Worm (Caenorhabditis elegans) whole organism, young adult: ENCODE data around the gene ZC487.1.

ENCODE experiments used
- B0019.2 ChIP-seq: fragments of 200-800 bp; sonication (Bioruptor generic); conservative IDR thresholded peaks from 2 replicates; pipeline ENCODE4 v1.3.6; 2022; ENCODE audit warnings: missing genetic modification reagents, missing genetic modification characterization, missing compliant biosample characterization
- B0035.1 ChIP-seq: sonication (generic microtip); optimal IDR thresholded peaks from 2 replicates; lab custom pipeline; 2016; ENCODE audit warnings: missing genetic modification characterization, mild to moderate bottlenecking, missing compliant biosample characterization, missing genotype, missing genetic modification reagents
- F57A8.1 ChIP-seq: fragments of 200-800 bp; sonication (Bioruptor generic); optimal IDR thresholded peaks from 2 replicates; lab custom pipeline; 2018; ENCODE audit warnings: mild to moderate bottlenecking, missing genetic modification characterization, moderate library complexity, missing compliant biosample characterization
- Y67H2A.10 ChIP-seq: fragments of 200-800 bp; sonication (Bioruptor generic); conservative IDR thresholded peaks from 2 replicates; pipeline ENCODE4 v1.3.6; 2022; ENCODE audit warnings: missing genetic modification reagents, missing genetic modification characterization, missing compliant biosample characterization
- atf-7 ChIP-seq: sonication (generic microtip); optimal IDR thresholded peaks from 2 replicates; lab custom pipeline; 2017; ENCODE audit warnings: mild to moderate bottlenecking, missing genetic modification characterization, missing compliant biosample characterization
- attf-6 ChIP-seq: fragments of 200-800 bp; sonication (Bioruptor generic); IDR thresholded peaks from 2 replicates; pipeline ENCODE4 v1.3.6; 2022; ENCODE audit warnings: missing genetic modification reagents, missing genetic modification characterization, missing compliant biosample characterization
- bed-1 ChIP-seq: fragments of 200-800 bp; sonication (Bioruptor generic); IDR thresholded peaks from 2 replicates; pipeline ENCODE4 v1.3.6; 2022; ENCODE audit warnings: missing genetic modification reagents, missing genetic modification characterization, missing compliant biosample characterization
- bed-2 ChIP-seq: fragments of 200-800 bp; sonication (Bioruptor generic); IDR thresholded peaks from 2 replicates; pipeline ENCODE4 v1.3.6; 2022; ENCODE audit warnings: missing genetic modification reagents, missing genetic modification characterization, missing compliant biosample characterization
- ceh-40 ChIP-seq: fragments of 200-800 bp; sonication (Bioruptor generic); IDR thresholded peaks from 2 replicates; pipeline ENCODE4 v1.3.6; 2022; ENCODE audit warnings: missing genetic modification characterization, missing compliant biosample characterization
- ceh-58 ChIP-seq: fragments of 200-800 bp; sonication (Bioruptor generic); IDR thresholded peaks from 2 replicates; pipeline ENCODE4 v1.3.6; 2022; ENCODE audit warnings: missing genetic modification characterization, missing compliant biosample characterization
- ceh-91 ChIP-seq: fragments of 200-800 bp; sonication (Bioruptor generic); IDR thresholded peaks from 2 replicates; pipeline ENCODE4 v1.3.6; 2022; ENCODE audit warnings: missing genetic modification reagents, missing genetic modification characterization, missing compliant biosample characterization
- dox-1 ChIP-seq: fragments of 200-800 bp; sonication (Bioruptor generic); IDR thresholded peaks from 2 replicates; pipeline ENCODE4 v1.3.6; 2022; ENCODE audit warnings: missing genetic modification reagents, missing genetic modification characterization, missing compliant biosample characterization
- ets-4 ChIP-seq: fragments of 200-800 bp; sonication (Bioruptor generic); optimal IDR thresholded peaks from 2 replicates; lab custom pipeline; 2018; ENCODE audit warnings: mild to moderate bottlenecking, missing genetic modification characterization, missing compliant biosample characterization
- fkh-3 ChIP-seq: sonication (generic microtip); optimal IDR thresholded peaks from 2 replicates; lab custom pipeline; 2016; ENCODE audit warnings: mild to moderate bottlenecking, missing genetic modification characterization, missing compliant biosample characterization
- gei-17 ChIP-seq: fragments of 200-800 bp; sonication (Bioruptor generic); optimal IDR thresholded peaks from 2 replicates; lab custom pipeline; 2018; ENCODE audit warnings: mild to moderate bottlenecking, missing genetic modification characterization, missing compliant biosample characterization
- hmg-1.2 ChIP-seq: fragments of 200-800 bp; sonication (Bioruptor generic); IDR thresholded peaks from 2 replicates; pipeline ENCODE4 v1.3.6; 2022; ENCODE audit warnings: missing genetic modification reagents, missing genetic modification characterization, missing compliant biosample characterization
- hsf-1 ChIP-seq: fragments of 200-800 bp; sonication (Bioruptor generic); IDR thresholded peaks from 2 replicates; pipeline ENCODE4 v1.3.6; 2022; ENCODE audit warnings: missing genetic modification reagents, missing genetic modification characterization, missing compliant biosample characterization
- lag-1 ChIP-seq: fragments of 200-800 bp; sonication (Bioruptor generic); IDR thresholded peaks from 2 replicates; pipeline ENCODE4 v1.3.6; 2022; ENCODE audit warnings: missing genetic modification reagents, missing genetic modification characterization, missing compliant biosample characterization
- lin-35 ChIP-seq, 3 experiments: fragments of 150-350 bp in 2 of 3; sonication (generic microtip) in 1 of 3; optimal IDR thresholded peaks; 2 replicates each; lab custom pipeline; 2014 to 2018; ENCODE audit warnings: missing biosample characterization in 3 of 3, missing genetic modification characterization in 3 of 3, missing genetic modification reagents in 3 of 3
- lin-40 ChIP-seq: sonication (generic microtip); optimal IDR thresholded peaks from 2 replicates; lab custom pipeline; 2016; ENCODE audit warnings: missing genetic modification characterization, mild to moderate bottlenecking, missing compliant biosample characterization, missing genotype, missing genetic modification reagents
- lir-1 ChIP-seq: fragments of 200-800 bp; sonication (Bioruptor generic); conservative IDR thresholded peaks from 2 replicates; pipeline ENCODE4 v1.3.6; 2022; ENCODE audit warnings: missing genetic modification reagents, missing genetic modification characterization, missing compliant biosample characterization
- madf-3 ChIP-seq: fragments of 200-800 bp; sonication (Bioruptor generic); IDR thresholded peaks from 2 replicates; pipeline ENCODE4 v1.3.6; 2022; ENCODE audit warnings: missing genetic modification reagents, missing genetic modification characterization, missing compliant biosample characterization
- madf-6 ChIP-seq: fragments of 200-800 bp; sonication (Bioruptor generic); IDR thresholded peaks from 2 replicates; pipeline ENCODE4 v1.3.6; 2022; ENCODE audit warnings: missing genetic modification reagents, missing genetic modification characterization, missing compliant biosample characterization
- mel-28 ChIP-seq: sonication (generic microtip); optimal IDR thresholded peaks from 2 replicates; lab custom pipeline; 2016; ENCODE audit warnings: borderline replicate concordance, mild to moderate bottlenecking, missing genetic modification characterization, missing compliant biosample characterization
- nhr-120 ChIP-seq: fragments of 200-800 bp; sonication (Bioruptor generic); IDR thresholded peaks from 2 replicates; pipeline ENCODE4 v1.3.6; 2022; ENCODE audit warnings: missing genetic modification characterization, missing compliant biosample characterization
- pbrm-1 ChIP-seq: fragments of 200-800 bp; sonication (Bioruptor generic); IDR thresholded peaks from 2 replicates; pipeline ENCODE4 v1.3.6; 2022; ENCODE audit warnings: missing genetic modification reagents, missing genetic modification characterization, missing compliant biosample characterization
- rcor-1 ChIP-seq: fragments of 200-800 bp; sonication (Bioruptor generic); IDR thresholded peaks from 2 replicates; pipeline ENCODE4 v1.3.6; 2022; ENCODE audit warnings: missing genetic modification reagents, missing genetic modification characterization, missing compliant biosample characterization
- rec-8 ChIP-seq, 2 experiments: sonication (generic microtip); optimal IDR thresholded peaks; 2 replicates each; lab custom pipeline; 2016; ENCODE audit warnings: mild to moderate bottlenecking in 2 of 2, missing genetic modification characterization in 2 of 2, missing genetic modification reagents in 2 of 2, missing genotype in 2 of 2, missing biosample characterization in 1 of 2, missing compliant biosample characterization in 1 of 2, moderate library complexity in 1 of 2
- repo-1 ChIP-seq: sonication (generic microtip); optimal IDR thresholded peaks from 2 replicates; lab custom pipeline; 2017; ENCODE audit warnings: mild to moderate bottlenecking, missing genetic modification characterization, missing compliant biosample characterization
- rpc-1 ChIP-seq, 2 experiments: fragments of 150-350 bp in 1 of 2; sonication (generic microtip) in 1 of 2; optimal IDR thresholded peaks; 2 replicates each; lab custom pipeline; 2014 to 2018; ENCODE audit warnings: missing biosample characterization in 1 of 2, missing genetic modification characterization in 1 of 2, missing genetic modification reagents in 1 of 2, missing genotype in 1 of 2
- sea-2 ChIP-seq: fragments of 200-800 bp; sonication (Bioruptor generic); IDR thresholded peaks from 2 replicates; pipeline ENCODE4 v1.3.6; 2022; ENCODE audit warnings: missing genetic modification characterization, missing compliant biosample characterization
- sptf-2 ChIP-seq: fragments of 200-800 bp; sonication (Bioruptor generic); optimal IDR thresholded peaks from 2 replicates; lab custom pipeline; 2018; ENCODE audit warnings: mild to moderate bottlenecking, missing genetic modification characterization, missing compliant biosample characterization
- tbp1 ChIP-seq: fragments of 200-800 bp; sonication (Bioruptor generic); optimal IDR thresholded peaks from 2 replicates; lab custom pipeline; 2018; ENCODE audit warnings: mild to moderate bottlenecking, missing genetic modification characterization, missing compliant biosample characterization
- tlf-1 ChIP-seq: fragments of 200-800 bp; sonication (Bioruptor generic); optimal IDR thresholded peaks from 2 replicates; lab custom pipeline; 2018; ENCODE audit warnings: mild to moderate bottlenecking, missing genetic modification characterization, missing compliant biosample characterization
- ztf-18 ChIP-seq: sonication (generic microtip); optimal IDR thresholded peaks from 2 replicates; lab custom pipeline; 2016; ENCODE audit warnings: missing genotype, mild to moderate bottlenecking, missing genetic modification characterization, missing compliant biosample characterization
- ztf-3 ChIP-seq: fragments of 200-800 bp; sonication (Bioruptor generic); optimal IDR thresholded peaks from 2 replicates; lab custom pipeline; 2018; ENCODE audit warnings: mild to moderate bottlenecking, missing genetic modification characterization, missing compliant biosample characterization

Gene ZC487.1

ce11 chrV:6726279-6726678, 1.0 kb upstream of the ZC487.1 start:
- TF ChIP-seq rpc-1 (optimal IDR thresholded peaks at IDR 0.05; lab: Kevin White, UChicago) (no peak), rpc-1 (tag; optimal IDR thresholded peaks at IDR 0.05; lab: Kevin White, UChicago) (no peak), Y67H2A.10 (GFP tag; lab: Robert Waterston, UW) (no peak), repo-1 (tag; lab: Kevin White, UChicago) (no peak), atf-7 (tag; lab: Kevin White, UChicago) (no peak), ceh-91 (no peak), B0019.2 (GFP tag; lab: Robert Waterston, UW) (no peak), pbrm-1 (GFP tag; lab: Robert Waterston, UW) (no peak), F57A8.1 (no peak)
- TF ChIP-seq, all 124 proteins: peak for 0

ce11 chrV:6731594-6731993, 4.3 kb downstream of the ZC487.1 start, which contains the start of gene grl-9:
grl-9 (minus strand) TSS chrV:6731694.
- TF ChIP-seq nhr-120 (GFP tag; lab: Robert Waterston, UW) (no peak), lin-35 (GFP tag; optimal IDR thresholded peaks at IDR 0.05; lab: Kevin White, UChicago) (no peak), dox-1 (no peak), attf-6 (GFP tag; lab: Robert Waterston, UW) (no peak), tlf-1 (no peak), lag-1 (GFP tag; lab: Robert Waterston, UW) (no peak), bed-2 (GFP tag; lab: Robert Waterston, UW) (no peak), fkh-3 (tag; lab: Kevin White, UChicago) (no peak), ceh-40 (no peak), ets-4 (no peak), rcor-1 (GFP tag; lab: Robert Waterston, UW) (no peak), madf-6 (GFP tag; lab: Robert Waterston, UW) (no peak)

- no peak for TF ChIP-seq sea-2 (GFP tag; lab: Robert Waterston, UW)
- no peak for TF ChIP-seq bed-1
- TF ChIP-seq ceh-58 (GFP tag; lab: Robert Waterston, UW) = no peak
- TF ChIP-seq hmg-1.2 (GFP tag; lab: Robert Waterston, UW) = no peak
- no peak for TF ChIP-seq tbp1 (GFP tag; lab: Kevin White, UChicago)
- no peak for TF ChIP-seq dox-1
- no peak for TF ChIP-seq ztf-3 (GFP tag; lab: Kevin White, UChicago)
- no peak for TF ChIP-seq lir-1 (GFP tag; lab: Robert Waterston, UW)
- TF ChIP-seq B0035.1 = no peak
- no peak for TF ChIP-seq ztf-18 (tag; lab: Kevin White, UChicago)
- no peak for TF ChIP-seq nhr-120 (GFP tag; lab: Robert Waterston, UW)
Observed at ce11 chrV:6732995-6733394, 5.7 kb downstream of the ZC487.1 start, which contains the start of gene grl-8. grl-8 (minus strand) TSS chrV:6733095.

ce11 chrV:6736108-6736507, 8.8 kb downstream of the ZC487.1 start:
- no peak for TF ChIP-seq madf-6 (GFP tag; lab: Robert Waterston, UW)
- no peak for TF ChIP-seq bed-1
- no peak for TF ChIP-seq hsf-1 (GFP tag; lab: Robert Waterston, UW)
- TF ChIP-seq mel-28 (tag; lab: Kevin White, UChicago) = no peak
- no peak for TF ChIP-seq sptf-2 (GFP tag; lab: Kevin White, UChicago)
- no peak for TF ChIP-seq lin-40 (tag; lab: Kevin White, UChicago)
- TF ChIP-seq lin-35 (GFP tag; optimal IDR thresholded peaks at IDR 0.05; lab: Kevin White, UChicago) = no peak
- no peak for TF ChIP-seq gei-17 (GFP tag; lab: Kevin White, UChicago)
- no peak for TF ChIP-seq madf-3 (GFP tag; lab: Robert Waterston, UW)
- no peak for TF ChIP-seq ceh-40
- no peak for TF ChIP-seq rec-8 (tag; optimal IDR thresholded peaks at IDR 0.05; lab: Kevin White, UChicago)
- TF ChIP-seq rcor-1 (GFP tag; lab: Robert Waterston, UW) = no peak
